Fruit fly (Drosophila melanogaster) whole organism, wandering third instar larva: ENCODE data around the gene Mkp.

Source experiments
- Dfd ChIP-seq: fragments of >200 bp; optimal IDR thresholded peaks from 2 replicates; lab custom pipeline; 2017; ENCODE audit warnings: missing biosample characterization, missing genetic modification characterization
- Dif ChIP-seq: fragments of 200-275, 200-300 bp; sonication (Bioruptor generic); optimal IDR thresholded peaks from 2 replicates; lab custom pipeline; 2018; ENCODE audit warnings: missing biosample characterization, missing genetic modification characterization; ENCODE audit not compliant: partially characterized antibody
- GATAd ChIP-seq: sonication (Bioruptor generic); optimal IDR thresholded peaks from 2 replicates; lab custom pipeline; 2016; ENCODE audit warnings: missing biosample characterization, missing genetic modification characterization
- HLH106 ChIP-seq: fragments of 200-800 bp; optimal IDR thresholded peaks from 3 replicates; lab custom pipeline; 2019; ENCODE audit warnings: missing biosample characterization, mild to moderate bottlenecking, missing genetic modification characterization, moderate library complexity
- Jra ChIP-seq: sonication (Bioruptor generic); optimal IDR thresholded peaks from 2 replicates; lab custom pipeline; 2016; ENCODE audit warnings: missing biosample characterization, missing genetic modification characterization
- N ChIP-seq: fragments of >200 bp; optimal IDR thresholded peaks from 2 replicates; lab custom pipeline; 2018; ENCODE audit warnings: missing biosample characterization, missing external identifiers, missing genetic modification characterization
- br ChIP-seq: fragments of 200-800 bp; sonication (Bioruptor generic); optimal IDR thresholded peaks from 2 replicates; lab custom pipeline; 2016; ENCODE audit warnings: missing biosample characterization, missing genetic modification characterization
- brk ChIP-seq: fragments of 200-800 bp; sonication (Bioruptor generic); optimal IDR thresholded peaks from 2 replicates; lab custom pipeline; 2016; ENCODE audit warnings: missing biosample characterization, mild to moderate bottlenecking, missing genetic modification characterization
- dl ChIP-seq, 2 experiments: fragments of 175-275, 200-275 bp in 1 of 2; fragments of 200-275 bp in 1 of 2; sonication (Bioruptor generic); optimal IDR thresholded peaks; lab custom pipeline; 2018; ENCODE audit warnings: mild to moderate bottlenecking in 2 of 2, missing biosample characterization in 2 of 2, missing genetic modification characterization in 2 of 2, moderate library complexity in 2 of 2; ENCODE audit not compliant: partially characterized antibody in 2 of 2, insufficient read depth in 1 of 2
- ey ChIP-seq: fragments of 200-800 bp; sonication (Bioruptor generic); optimal IDR thresholded peaks from 2 replicates; lab custom pipeline; 2016; ENCODE audit warnings: missing biosample characterization, missing genetic modification characterization
- jim ChIP-seq: fragments of 175-275, 200-325 bp; sonication (Bioruptor generic); optimal IDR thresholded peaks from 2 replicates; lab custom pipeline; 2016; ENCODE audit warnings: missing biosample characterization, mild to moderate bottlenecking, missing genetic modification characterization
- pan ChIP-seq: fragments of >200 bp; optimal IDR thresholded peaks from 2 replicates; lab custom pipeline; 2017
- psq ChIP-seq: fragments of 200-800 bp; sonication (Bioruptor generic); optimal IDR thresholded peaks from 3 replicates; lab custom pipeline; 2017; ENCODE audit warnings: missing biosample characterization, mild to moderate bottlenecking, missing genetic modification characterization, moderate library complexity

dm6 chr3L:175949-176348 is 8.4 kb downstream of the Mkp start, which contains the start of gene CG7049:
- no peak for TF ChIP-seq Dif (GFP tag; lab: Kevin White, UChicago)
- TF ChIP-seq br (GFP tag; lab: Kevin White, UChicago) = no peak
- TF ChIP-seq pan = no peak
- peak; percentile 50 for TF ChIP-seq N (GFP tag; lab: Kevin White, UChicago)
- TF ChIP-seq psq (GFP tag; lab: Kevin White, UChicago) = no peak
- no peak for TF ChIP-seq brk
- TF ChIP-seq jim (GFP tag; lab: Kevin White, UChicago) = no peak
- no peak for TF ChIP-seq Jra (GFP tag; lab: Kevin White, UChicago)
- TF ChIP-seq GATAd (GFP tag; lab: Kevin White, UChicago) = no peak
- TF ChIP-seq HLH106 (tag; lab: Kevin White, UChicago) = no peak
- no peak for TF ChIP-seq Dfd (GFP tag; lab: Kevin White, UChicago)
- TF ChIP-seq dl (GFP tag; optimal IDR thresholded peaks at IDR 0.05; lab: Kevin White, UChicago; ENCODE audit: insufficient read depth in 1 of 2, partially characterized antibody in 2 of 2) = no peak
- TF ChIP-seq ey = no peak
